Worm (Caenorhabditis elegans) whole organism, L4 larva: ENCODE data around the gene T10C6.16.

Source experiments
- F26F4.8 ChIP-seq: fragments of 200-800 bp; sonication (Bioruptor generic); conservative IDR thresholded peaks from 2 replicates; pipeline ENCODE4 v1.3.6; 2022; ENCODE audit warnings: missing genetic modification characterization, missing compliant biosample characterization
- F37D6.2 ChIP-seq: sonication (generic microtip); optimal IDR thresholded peaks from 2 replicates; lab custom pipeline; 2016; ENCODE audit warnings: mild to moderate bottlenecking, missing genetic modification characterization, missing compliant biosample characterization
- F49E8.2 ChIP-seq: sonication (generic microtip); optimal IDR thresholded peaks from 2 replicates; lab custom pipeline; 2016; ENCODE audit warnings: missing compliant biosample characterization, mild to moderate bottlenecking, missing genetic modification characterization, borderline replicate concordance
- T26A8.4 ChIP-seq: fragments of 200-800 bp; sonication (Bioruptor generic); IDR thresholded peaks from 2 replicates; pipeline ENCODE4 v1.3.6; 2022; ENCODE audit warnings: missing genetic modification characterization, missing compliant biosample characterization
- Y75B8A.6 ChIP-seq: fragments of 200-800 bp; sonication (Bioruptor generic); IDR thresholded peaks from 2 replicates; pipeline ENCODE4 v1.3.6; 2022; ENCODE audit warnings: missing genetic modification reagents, missing genetic modification characterization, missing compliant biosample characterization
- ZK546.5 ChIP-seq, 2 experiments: sonication (generic microtip); optimal IDR thresholded peaks; 2 replicates each; lab custom pipeline; 2017; ENCODE audit warnings: missing biosample characterization in 2 of 2, missing genetic modification characterization in 2 of 2
- aha-1 ChIP-seq: fragments of 150-350 bp; peaks from one replicate; lab custom pipeline; 2014; ENCODE audit warnings: missing biosample characterization, missing genetic modification characterization
- arid-1 ChIP-seq: fragments of 200-800 bp; sonication (Bioruptor generic); conservative IDR thresholded peaks from 2 replicates; pipeline ENCODE4 v1.3.6; 2022; ENCODE audit warnings: missing genetic modification reagents, missing genetic modification characterization, missing compliant biosample characterization
- attf-4 ChIP-seq: sonication (generic microtip); optimal IDR thresholded peaks from 3 replicates; lab custom pipeline; 2017; ENCODE audit warnings: missing biosample characterization, missing genetic modification characterization
- ceh-20 ChIP-seq: fragments of 200-800 bp; sonication (Bioruptor generic); IDR thresholded peaks from 2 replicates; pipeline ENCODE4 v1.3.6; 2022; ENCODE audit warnings: missing genetic modification reagents, missing genetic modification characterization, missing compliant biosample characterization
- ceh-44 ChIP-seq: fragments of 200-800 bp; sonication (Bioruptor generic); IDR thresholded peaks from 2 replicates; pipeline ENCODE4 v1.3.6; 2022; ENCODE audit warnings: missing genetic modification reagents, missing genetic modification characterization, missing compliant biosample characterization
- ces-1 ChIP-seq: fragments of 150-350 bp; sonication (generic microtip); optimal IDR thresholded peaks from 4 replicates; lab custom pipeline; 2014; ENCODE audit warnings: missing biosample characterization, missing genetic modification reagents, missing genetic modification characterization
- daf-16 ChIP-seq, 3 experiments: sonication (generic microtip); optimal IDR thresholded peaks; 2 replicates each; lab custom pipeline; 2016 to 2017; ENCODE audit warnings: missing genetic modification characterization in 3 of 3, missing genetic modification reagents in 3 of 3, mild to moderate bottlenecking in 2 of 3, missing compliant biosample characterization in 2 of 3, missing biosample characterization in 1 of 3, moderate library complexity in 1 of 3
- daf-8 ChIP-seq: fragments of 200-800 bp; sonication (Bioruptor generic); IDR thresholded peaks from 2 replicates; pipeline ENCODE4 v1.3.6; 2022; ENCODE audit warnings: missing genetic modification characterization, missing compliant biosample characterization
- dmd-9 ChIP-seq: fragments of 200-800 bp; sonication (Bioruptor generic); IDR thresholded peaks from 2 replicates; pipeline ENCODE4 v1.3.6; 2022; ENCODE audit warnings: missing genetic modification reagents, missing genetic modification characterization, missing compliant biosample characterization
- dpl-1 ChIP-seq: fragments of 150-350 bp; optimal IDR thresholded peaks from 2 replicates; lab custom pipeline; 2014; ENCODE audit warnings: missing biosample characterization, missing genetic modification reagents, missing genetic modification characterization
- dve-1 ChIP-seq: sonication (generic microtip); optimal IDR thresholded peaks from 2 replicates; lab custom pipeline; 2017; ENCODE audit warnings: antibody characterized with exemption, mild to moderate bottlenecking, missing genetic modification characterization, missing compliant biosample characterization; ENCODE audit not compliant: insufficient read depth
- egl-27 ChIP-seq: sonication (generic microtip); optimal IDR thresholded peaks from 3 replicates; lab custom pipeline; 2017; ENCODE audit warnings: missing biosample characterization, missing genetic modification reagents, missing genetic modification characterization
- fkh-10 ChIP-seq: fragments of 150-350 bp; optimal IDR thresholded peaks from 2 replicates; lab custom pipeline; 2014; ENCODE audit warnings: missing biosample characterization, missing genetic modification reagents, missing genetic modification characterization
- fos-1 ChIP-seq: fragments of 150-350 bp; optimal IDR thresholded peaks from 2 replicates; lab custom pipeline; 2014; ENCODE audit warnings: missing biosample characterization, missing genetic modification characterization
- hlh-30 ChIP-seq: sonication (generic microtip); optimal IDR thresholded peaks from 2 replicates; lab custom pipeline; 2017; ENCODE audit warnings: antibody characterized with exemption, mild to moderate bottlenecking, missing genetic modification characterization, missing compliant biosample characterization; ENCODE audit not compliant: insufficient read depth
- hmg-1.1 ChIP-seq: fragments of 200-800 bp; sonication (Bioruptor generic); IDR thresholded peaks from 2 replicates; pipeline ENCODE4 v1.3.6; 2022; ENCODE audit warnings: missing genetic modification reagents, missing genetic modification characterization, missing compliant biosample characterization
- lin-13 ChIP-seq: fragments of 150-350 bp; optimal IDR thresholded peaks from 2 replicates; lab custom pipeline; 2014; ENCODE audit warnings: missing biosample characterization, missing genetic modification reagents, missing genetic modification characterization
- madf-9 ChIP-seq: fragments of 200-800 bp; sonication (Bioruptor generic); conservative IDR thresholded peaks from 2 replicates; pipeline ENCODE4 v1.3.6; 2022; ENCODE audit warnings: missing genetic modification reagents, missing genetic modification characterization, missing compliant biosample characterization
- mdl-1 ChIP-seq, 2 experiments: fragments of 150-350 bp in 1 of 2; sonication (generic microtip) in 1 of 2; optimal IDR thresholded peaks; 2 replicates each; lab custom pipeline; 2014 to 2017; ENCODE audit warnings: missing biosample characterization in 2 of 2, missing genetic modification characterization in 2 of 2
- mdt-29 ChIP-seq: fragments of 200-800 bp; sonication (Bioruptor generic); IDR thresholded peaks from 2 replicates; pipeline ENCODE4 v1.3.6; 2022; ENCODE audit warnings: missing genetic modification reagents, missing genetic modification characterization, missing compliant biosample characterization
- mep-1 ChIP-seq: fragments of 150-350 bp; sonication (generic microtip); optimal IDR thresholded peaks from 3 replicates; lab custom pipeline; 2014; ENCODE audit warnings: missing biosample characterization, missing genetic modification characterization
- nhr-10 ChIP-seq: fragments of 150-350 bp; optimal IDR thresholded peaks from 2 replicates; lab custom pipeline; 2014; ENCODE audit warnings: missing biosample characterization, missing genetic modification characterization
- nhr-102 ChIP-seq: sonication (generic microtip); optimal IDR thresholded peaks from 2 replicates; lab custom pipeline; 2016; ENCODE audit warnings: mild to moderate bottlenecking, missing genetic modification characterization, moderate library complexity, missing compliant biosample characterization
- nhr-42 ChIP-seq: fragments of 200-800 bp; sonication (Bioruptor generic); IDR thresholded peaks from 2 replicates; pipeline ENCODE4 v1.3.6; 2022; ENCODE audit warnings: missing genetic modification characterization, missing compliant biosample characterization
- nhr-48 ChIP-seq: sonication (generic microtip); optimal IDR thresholded peaks from 2 replicates; lab custom pipeline; 2016; ENCODE audit warnings: mild to moderate bottlenecking, missing genetic modification characterization, missing compliant biosample characterization
- nhr-77 ChIP-seq: fragments of 150-350 bp; optimal IDR thresholded peaks from 2 replicates; lab custom pipeline; 2014; ENCODE audit warnings: missing biosample characterization, missing genetic modification characterization
- rbr-2 ChIP-seq: sonication (generic microtip); optimal IDR thresholded peaks from 2 replicates; lab custom pipeline; 2016; ENCODE audit warnings: missing genotype, missing genetic modification characterization, missing compliant biosample characterization
- snpc-1.2 ChIP-seq: fragments of 200-800 bp; sonication (Bioruptor generic); IDR thresholded peaks from 2 replicates; pipeline ENCODE4 v1.3.6; 2022; ENCODE audit warnings: missing genetic modification reagents, missing genetic modification characterization, missing compliant biosample characterization
- unc-130 ChIP-seq: sonication (generic microtip); optimal IDR thresholded peaks from 2 replicates; lab custom pipeline; 2016; ENCODE audit warnings: missing genetic modification reagents, missing genetic modification characterization, missing compliant biosample characterization
- unc-62 ChIP-seq, 3 experiments: fragments of 150-350 bp in 1 of 3; sonication (generic microtip); optimal IDR thresholded peaks in 2 of 3; peaks in 1 of 3; 1 replicate in 1 of 3; 2 replicates in 2 of 3; lab custom pipeline; 2014 to 2017; ENCODE audit warnings: missing biosample characterization in 3 of 3, missing genetic modification characterization in 3 of 3, missing genetic modification reagents in 3 of 3, missing genotype in 1 of 3
- zag-1 ChIP-seq: fragments of 150-350 bp; optimal IDR thresholded peaks from 2 replicates; lab custom pipeline; 2014; ENCODE audit warnings: missing biosample characterization, missing genetic modification characterization
- zfp-3 ChIP-seq: fragments of 200-800 bp; sonication (Bioruptor generic); conservative IDR thresholded peaks from 2 replicates; pipeline ENCODE4 v1.3.6; 2022; ENCODE audit warnings: missing genetic modification reagents, missing genetic modification characterization, missing compliant biosample characterization
- ztf-11 ChIP-seq: fragments of 150-350 bp; optimal IDR thresholded peaks from 2 replicates; lab custom pipeline; 2014; ENCODE audit warnings: missing biosample characterization, missing genetic modification characterization
- ztf-7 ChIP-seq: fragments of 150-350 bp; optimal IDR thresholded peaks from 2 replicates; lab custom pipeline; 2014; ENCODE audit warnings: missing biosample characterization, missing genetic modification characterization

The T10C6.16 gene

DNA sequence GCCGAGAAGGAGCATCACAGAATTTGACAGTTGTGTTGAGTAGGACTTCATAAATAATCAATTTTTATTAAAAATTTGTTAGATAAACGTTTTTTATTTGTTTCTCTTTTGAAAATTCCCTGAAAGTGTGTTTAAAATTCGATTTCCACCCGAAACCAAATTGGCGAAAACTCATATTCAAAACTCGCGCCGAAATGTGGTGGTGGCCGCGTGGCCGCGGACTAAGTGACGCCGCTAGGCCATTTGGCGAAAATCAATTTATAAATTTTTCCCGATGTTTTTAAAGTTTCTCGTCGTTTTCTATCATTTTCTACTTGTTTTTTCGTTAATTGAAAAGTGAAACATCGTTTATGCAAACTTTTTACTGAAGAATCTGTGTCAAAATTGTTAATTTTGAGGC is 10.2 kb downstream of the T10C6.16 start (continued):
- TF ChIP-seq mdt-29 (GFP tag; lab: Robert Waterston, UW) (no peak), nhr-10 (tag; lab: Kevin White, UChicago) (no peak), arid-1 (no peak), dve-1 (tag; lab: Kevin White, UChicago) (no peak), unc-130 (GFP tag; lab: Kevin White, UChicago) (peak; percentile 63), ceh-20 (GFP tag; lab: Robert Waterston, UW) (no peak), ceh-44 (GFP tag; lab: Robert Waterston, UW) (no peak), dpl-1 (GFP tag; lab: Kevin White, UChicago) (peak; percentile 88)

DNA sequence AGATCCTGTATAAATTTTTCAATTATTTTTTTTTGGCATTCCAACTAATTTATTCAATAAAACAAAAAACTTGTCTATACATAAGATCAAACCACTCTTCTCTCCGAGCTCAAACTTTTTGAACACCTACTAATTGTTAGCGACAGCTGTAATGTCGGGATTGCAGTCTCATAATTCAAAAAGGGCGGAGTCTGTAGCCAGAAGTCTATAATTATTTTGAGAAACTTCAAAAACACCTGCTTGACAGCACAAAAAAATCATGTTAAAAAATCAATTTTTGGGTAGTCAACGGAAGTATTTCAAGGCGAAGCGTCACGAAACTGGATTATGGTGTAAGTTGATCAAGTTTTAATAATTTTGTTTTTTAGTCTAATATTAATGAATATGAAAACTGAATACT is 12.8 kb downstream of the T10C6.16 start, which contains the start of gene srx-44:
Gene srx-44 (plus strand): TSS at position 301 of the 400 bp plus-strand sequence.
- no peak for TF ChIP-seq nhr-48 (tag; lab: Kevin White, UChicago)
- TF ChIP-seq aha-1 (tag; lab: Kevin White, UChicago), result peak; percentile 38
- no peak for TF ChIP-seq F37D6.2 (tag; lab: Kevin White, UChicago)
- TF ChIP-seq, all 104 proteins: peak for 1

DNA sequence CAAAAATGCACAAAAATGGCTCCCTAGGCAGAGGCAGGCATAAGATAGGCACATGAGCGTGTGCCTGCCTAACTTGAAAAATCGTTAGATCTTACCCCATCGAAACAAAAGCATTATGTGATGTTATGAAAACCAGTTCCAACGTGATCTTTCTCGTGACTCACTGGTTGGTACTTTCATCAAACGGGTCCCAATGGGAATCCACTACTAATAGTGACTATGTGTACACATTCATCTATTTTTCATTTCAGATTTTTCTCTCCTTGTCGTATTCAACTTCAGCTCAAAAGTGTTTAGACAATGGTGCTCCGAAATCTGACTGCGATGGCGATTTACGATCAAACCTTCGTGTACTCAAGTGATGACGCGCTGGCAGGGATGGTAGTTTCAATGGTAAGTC is 15.1 kb downstream of the T10C6.16 start, which contains the start of gene srx-43:
Gene srx-43 (plus strand): TSS at position 301 of the 400 bp plus-strand sequence.
- TF ChIP-seq lin-13 (GFP tag; lab: Kevin White, UChicago) (no peak), unc-62 (GFP tag; optimal IDR thresholded peaks at IDR 0.05 in 1 of 2; lab: Kevin White, UChicago) (peak in 1 of 2 experiments; percentile 74), unc-62 (tag; optimal IDR thresholded peaks at IDR 0.05; lab: Kevin White, UChicago) (no peak), dpl-1 (GFP tag; lab: Kevin White, UChicago) (no peak), mep-1 (tag; lab: Kevin White, UChicago) (no peak)

DNA sequence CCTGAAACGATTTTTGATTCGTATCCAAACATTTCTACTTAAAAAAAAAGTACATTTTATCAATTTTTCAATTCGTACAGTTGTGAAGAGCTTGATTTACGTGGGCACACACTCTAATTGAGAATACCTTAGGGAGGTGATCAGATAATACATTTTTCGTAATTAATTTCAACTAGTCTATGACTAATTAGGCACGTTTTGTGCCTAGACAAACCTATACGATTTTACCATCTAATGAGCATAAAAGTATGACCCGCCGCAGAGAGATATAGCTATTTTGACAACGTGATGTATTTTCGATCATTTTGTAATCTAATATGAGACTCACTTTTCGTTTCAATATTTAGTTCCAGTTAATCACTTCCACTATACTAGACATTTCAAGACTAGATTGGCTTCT is 15.8 kb downstream of the T10C6.16 start:
- TF ChIP-seq aha-1 (tag; lab: Kevin White, UChicago) (peak; percentile 54), lin-13 (GFP tag; lab: Kevin White, UChicago) (no peak), nhr-77 (no peak), hlh-30 (tag; lab: Kevin White, UChicago) (no peak), nhr-102 (tag; lab: Kevin White, UChicago) (no peak)
- TF ChIP-seq, all 104 proteins: peak for 1

DNA sequence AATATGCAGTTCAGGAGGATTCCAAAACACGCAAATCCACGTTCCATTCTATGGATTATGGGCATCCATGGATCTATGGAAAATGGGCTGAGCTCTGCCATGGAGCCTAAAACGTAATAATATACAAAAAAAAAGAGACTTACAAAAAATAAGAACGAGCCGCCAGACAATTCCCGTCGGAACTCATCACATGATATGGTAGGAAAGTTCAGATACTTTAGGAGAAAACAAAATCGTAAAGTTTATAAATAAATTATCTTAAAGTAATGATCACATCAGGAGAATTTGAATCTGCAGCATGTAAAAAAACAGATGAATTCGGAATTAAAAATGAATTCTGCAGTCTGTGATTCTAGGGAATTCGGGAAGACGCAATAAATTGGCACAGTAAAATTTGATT is 17.2 kb downstream of the T10C6.16 start, which contains the start of gene str-232:
Gene str-232 (minus strand): TSS at position 101 of the 400 bp plus-strand sequence.
- TF ChIP-seq dve-1 (tag; lab: Kevin White, UChicago), result no peak
- TF ChIP-seq egl-27 (tag; lab: Kevin White, UChicago), result no peak
- TF ChIP-seq hmg-1.1 (GFP tag; lab: Robert Waterston, UW), result no peak
- TF ChIP-seq ztf-7 (tag; lab: Kevin White, UChicago), result no peak
- no peak for TF ChIP-seq Y75B8A.6 (GFP tag; lab: Robert Waterston, UW)
- TF ChIP-seq nhr-42, result no peak
- no peak for TF ChIP-seq ces-1 (GFP tag; lab: Kevin White, UChicago)
- TF ChIP-seq attf-4 (tag; lab: Kevin White, UChicago), result no peak
- TF ChIP-seq, all 104 proteins: peak for 0

DNA sequence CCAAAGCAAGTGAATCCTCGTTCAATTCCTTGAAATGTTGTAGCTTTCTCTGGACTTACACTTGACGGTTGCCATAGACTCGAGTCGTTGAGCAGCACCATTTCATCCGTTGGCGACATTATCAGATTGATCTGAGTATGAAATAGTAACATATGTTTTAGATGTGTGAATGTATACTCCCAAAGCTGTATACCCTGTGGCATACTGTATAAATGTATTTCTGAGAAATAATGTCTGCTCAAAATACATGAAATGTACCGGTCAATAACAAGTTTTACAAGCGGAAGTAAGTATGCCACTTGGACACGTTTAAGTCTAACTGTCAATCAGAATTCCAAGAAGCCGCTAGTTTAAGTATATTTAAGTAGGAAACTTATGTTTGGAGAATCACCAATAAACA is 23.2 kb downstream of the T10C6.16 start, which contains the start of gene str-233:
Gene str-233 (minus strand): TSS at position 101 of the 400 bp plus-strand sequence.
- TF ChIP-seq madf-9 (GFP tag; lab: Robert Waterston, UW) (no peak), zag-1 (tag; lab: Kevin White, UChicago) (no peak), ces-1 (GFP tag; lab: Kevin White, UChicago) (no peak), daf-8 (GFP tag; lab: Robert Waterston, UW) (no peak), ztf-7 (tag; lab: Kevin White, UChicago) (no peak), fkh-10 (GFP tag; lab: Kevin White, UChicago) (no peak), rbr-2 (tag; lab: Kevin White, UChicago) (no peak), Y75B8A.6 (GFP tag; lab: Robert Waterston, UW) (no peak), mdl-1 (tag; optimal IDR thresholded peaks at IDR 0.05; lab: Kevin White, UChicago) (no peak), daf-16 (GFP tag; optimal IDR thresholded peaks at IDR 0.05; lab: Kevin White, UChicago) (no peak), daf-16 (tag; optimal IDR thresholded peaks at IDR 0.05; lab: Kevin White, UChicago) (no peak), fos-1 (tag; lab: Kevin White, UChicago) (no peak), F49E8.2 (tag; lab: Kevin White, UChicago) (no peak), F26F4.8 (no peak), ztf-11 (tag; lab: Kevin White, UChicago) (no peak), dmd-9 (GFP tag; lab: Robert Waterston, UW) (no peak), zfp-3 (GFP tag; lab: Robert Waterston, UW) (no peak), snpc-1.2 (GFP tag; lab: Robert Waterston, UW) (no peak), ZK546.5 (tag; optimal IDR thresholded peaks at IDR 0.05; lab: Kevin White, UChicago) (no peak), T26A8.4 (GFP tag; lab: Robert Waterston, UW) (no peak)
